Worm (Caenorhabditis elegans): ENCODE measurements around the gene srv-4.

srv-4 gene

ce11 chrIV:4288332-4288731 is at the start of gene srv-4:
Gene srv-4 (minus strand): TSS chrIV:4288432.
- no peak for TF ChIP-seq ceh-83 (GFP tag; optimal IDR thresholded peaks at IDR 0.05)
- TF ChIP-seq unc-120 (tag; optimal IDR thresholded peaks at IDR 0.05; ENCODE audit: poor library complexity, severe bottlenecking) = no peak
- TF ChIP-seq ceh-39 (tag; optimal IDR thresholded peaks at IDR 0.05) = no peak
- TF ChIP-seq hlh-1 (tag; optimal IDR thresholded peaks at IDR 0.05) = no peak
- TF ChIP-seq sptf-1 (tag; optimal IDR thresholded peaks at IDR 0.05) = no peak
- TF ChIP-seq mep-1 (tag; optimal IDR thresholded peaks at IDR 0.05) = no peak
- no peak for TF ChIP-seq lsy-2 (tag; optimal IDR thresholded peaks at IDR 0.05)
- TF ChIP-seq nhr-2 (tag; optimal IDR thresholded peaks at IDR 0.05) = no peak
- no peak for TF ChIP-seq flh-1 (GFP tag; optimal IDR thresholded peaks at IDR 0.05)
- no peak for TF ChIP-seq pha-4 (tag; optimal IDR thresholded peaks at IDR 0.05)
- TF ChIP-seq tbx-8 (GFP tag; optimal IDR thresholded peaks at IDR 0.05) = no peak
- TF ChIP-seq mls-2 (tag; optimal IDR thresholded peaks at IDR 0.05) = no peak
- TF ChIP-seq nhr-12 (tag; optimal IDR thresholded peaks at IDR 0.05) = no peak

- no peak for TF ChIP-seq pha-4 (tag; optimal IDR thresholded peaks at IDR 0.05)
- peak; percentile 51 for TF ChIP-seq elt-1 (tag; optimal IDR thresholded peaks at IDR 0.05; ENCODE audit: borderline replicate concordance, insufficient read depth)
Observed at ce11 chrIV:4336139-4336851, 48.1 kb upstream of the srv-4 start, which contains the start of the genes W03B1.3 and oac-51. Gene W03B1.3 (minus strand): TSS chrIV:4336239. Gene oac-51 (plus strand): TSS chrIV:4336801.

- TF ChIP-seq snpc-4 (tag; optimal IDR thresholded peaks at IDR 0.05) = no peak
- TF ChIP-seq pha-4 (tag; optimal IDR thresholded peaks at IDR 0.05) = no peak
- no peak for TF ChIP-seq sem-2 (GFP tag; optimal IDR thresholded peaks at IDR 0.05)
- no peak for TF ChIP-seq sptf-1 (tag; optimal IDR thresholded peaks at IDR 0.05)
- no peak for TF ChIP-seq mls-2 (tag; optimal IDR thresholded peaks at IDR 0.05)
- TF ChIP-seq lin-32 (GFP tag; optimal IDR thresholded peaks at IDR 0.05) = no peak
- TF ChIP-seq flh-1 (GFP tag; optimal IDR thresholded peaks at IDR 0.05) = no peak
- no peak for TF ChIP-seq mep-1 (tag; optimal IDR thresholded peaks at IDR 0.05)
- no peak for TF ChIP-seq bed-3 (GFP tag; optimal IDR thresholded peaks at IDR 0.05)
- no peak for TF ChIP-seq hlh-1 (tag; optimal IDR thresholded peaks at IDR 0.05)
- TF ChIP-seq nhr-237 (tag; optimal IDR thresholded peaks at IDR 0.05) = no peak
- TF ChIP-seq nhr-12 (tag; optimal IDR thresholded peaks at IDR 0.05) = no peak
- TF ChIP-seq ham-2 (GFP tag; optimal IDR thresholded peaks at IDR 0.05) = no peak
- TF ChIP-seq elt-1 (tag; optimal IDR thresholded peaks at IDR 0.05; ENCODE audit: borderline replicate concordance, insufficient read depth) = no peak
- no peak for TF ChIP-seq ztf-11 (tag; optimal IDR thresholded peaks at IDR 0.05)
- no peak for TF ChIP-seq nhr-76 (tag; optimal IDR thresholded peaks at IDR 0.05)
- no peak for TF ChIP-seq ces-1 (GFP tag; optimal IDR thresholded peaks at IDR 0.05)
- no peak for TF ChIP-seq cnd-1 (tag; optimal IDR thresholded peaks at IDR 0.05)
- no peak for TF ChIP-seq ceh-83 (GFP tag; optimal IDR thresholded peaks at IDR 0.05)
Observed at ce11 chrIV:4326445-4326844, 38.2 kb upstream of the srv-4 start, which contains the start of gene trpl-2. Gene trpl-2 (plus strand): TSS chrIV:4326654.

- TF ChIP-seq lin-13 (tag; optimal IDR thresholded peaks at IDR 0.05) (no peak), tbx-8 (GFP tag; optimal IDR thresholded peaks at IDR 0.05) (no peak), lsy-2 (tag; optimal IDR thresholded peaks at IDR 0.05) (no peak), elt-1 (tag; optimal IDR thresholded peaks at IDR 0.05; ENCODE audit: borderline replicate concordance, insufficient read depth) (no peak), mab-5 (tag; optimal IDR thresholded peaks at IDR 0.05) (no peak), M03D4.4 (tag; optimal IDR thresholded peaks at IDR 0.05) (no peak), pha-4 (tag; optimal IDR thresholded peaks at IDR 0.05) (no peak), nhr-12 (tag; optimal IDR thresholded peaks at IDR 0.05) (no peak), mls-2 (tag; optimal IDR thresholded peaks at IDR 0.05) (no peak), ceh-83 (GFP tag; optimal IDR thresholded peaks at IDR 0.05) (no peak)
Observed at ce11 chrIV:4319473-4319872, 31.2 kb upstream of the srv-4 start.

ce11 chrIV:4318056-4318455 is 29.8 kb upstream of the srv-4 start:
- TF ChIP-seq hlh-1 (tag; optimal IDR thresholded peaks at IDR 0.05) (no peak), ceh-39 (tag; optimal IDR thresholded peaks at IDR 0.05) (no peak), snpc-4 (tag; optimal IDR thresholded peaks at IDR 0.05) (no peak), unc-62 (GFP tag; optimal IDR thresholded peaks at IDR 0.05) (no peak), sptf-1 (tag; optimal IDR thresholded peaks at IDR 0.05) (no peak)

ce11 chrIV:4317638-4318037 is 29.4 kb upstream of the srv-4 start:
- no peak for TF ChIP-seq unc-120 (tag; optimal IDR thresholded peaks at IDR 0.05; ENCODE audit: poor library complexity, severe bottlenecking)
- TF ChIP-seq nhr-12 (tag; optimal IDR thresholded peaks at IDR 0.05) = no peak
- TF ChIP-seq mab-5 (tag; optimal IDR thresholded peaks at IDR 0.05) = no peak
- no peak for TF ChIP-seq lin-32 (GFP tag; optimal IDR thresholded peaks at IDR 0.05)
- no peak for TF ChIP-seq elt-1 (tag; optimal IDR thresholded peaks at IDR 0.05; ENCODE audit: borderline replicate concordance, insufficient read depth)
- no peak for TF ChIP-seq ceh-43 (GFP tag; optimal IDR thresholded peaks at IDR 0.05)
- no peak for TF ChIP-seq hlh-1 (tag; optimal IDR thresholded peaks at IDR 0.05)
- no peak for TF ChIP-seq elt-3 (tag; optimal IDR thresholded peaks at IDR 0.05)
- no peak for TF ChIP-seq mep-1 (tag; optimal IDR thresholded peaks at IDR 0.05)
- no peak for TF ChIP-seq ceh-39 (tag; optimal IDR thresholded peaks at IDR 0.05)
- TF ChIP-seq nhr-2 (tag; optimal IDR thresholded peaks at IDR 0.05) = no peak
- TF ChIP-seq snpc-4 (tag; optimal IDR thresholded peaks at IDR 0.05) = no peak
- no peak for TF ChIP-seq ceh-83 (GFP tag; optimal IDR thresholded peaks at IDR 0.05)
- no peak for TF ChIP-seq drap-1 (GFP tag; optimal IDR thresholded peaks at IDR 0.05)
- TF ChIP-seq ztf-11 (tag; optimal IDR thresholded peaks at IDR 0.05) = no peak
- no peak for TF ChIP-seq flh-1 (GFP tag; optimal IDR thresholded peaks at IDR 0.05)
- no peak for TF ChIP-seq ces-1 (GFP tag; optimal IDR thresholded peaks at IDR 0.05)
